Worm (Caenorhabditis elegans) whole organism, mixed stage, embryonic: Measurements from ENCODE around the gene C16D9.5.

ENCODE experiments used
- ces-1 ChIP-seq: fragments of 150-350 bp; optimal IDR thresholded peaks from 2 replicates; lab custom pipeline; 2014; ENCODE audit warnings: missing biosample characterization, missing genetic modification reagents, missing genetic modification characterization
- lin-32 ChIP-seq: fragments of 200-800 bp; sonication (Bioruptor generic); optimal IDR thresholded peaks from 2 replicates; lab custom pipeline; 2018; ENCODE audit warnings: mild to moderate bottlenecking, missing genetic modification characterization, missing compliant biosample characterization
- mab-5 ChIP-seq: fragments of 150-350 bp; optimal IDR thresholded peaks from 2 replicates; lab custom pipeline; 2014; ENCODE audit warnings: missing biosample characterization, missing genetic modification characterization
- nhr-237 ChIP-seq: fragments of 150-350 bp; optimal IDR thresholded peaks from 2 replicates; lab custom pipeline; 2014; ENCODE audit warnings: missing biosample characterization, missing genetic modification characterization
- snpc-4 ChIP-seq: fragments of 150-350 bp; optimal IDR thresholded peaks from 2 replicates; lab custom pipeline; 2014; ENCODE audit warnings: missing biosample characterization, missing genetic modification characterization
- unc-62 ChIP-seq: fragments of 150-350 bp; optimal IDR thresholded peaks from 2 replicates; lab custom pipeline; 2014; ENCODE audit warnings: missing biosample characterization, missing genetic modification reagents, missing genetic modification characterization

ce11 chrV:8285455-8285854, 40.1 kb upstream of the C16D9.5 start:
- no peak for TF ChIP-seq snpc-4 (tag; lab: Kevin White, UChicago)
- TF ChIP-seq nhr-237 (tag; lab: Kevin White, UChicago): no peak
- TF ChIP-seq lin-32 (GFP tag; lab: Kevin White, UChicago): no peak
- no peak for TF ChIP-seq unc-62 (GFP tag; lab: Kevin White, UChicago)
- TF ChIP-seq mab-5 (tag; lab: Kevin White, UChicago): no peak
- no peak for TF ChIP-seq ces-1 (GFP tag; lab: Kevin White, UChicago)
